Worm (Caenorhabditis elegans) whole organism, midembryonic: ENCODE measurements around the gene icap-1.
A peak's percentile ranks its signal among the peaks of the same experiment; 100 is the strongest.

Experiments used
- T22C8.4 ChIP-seq: fragments of 200-800 bp; sonication (Bioruptor generic); IDR thresholded peaks from 2 replicates; pipeline ENCODE4 v1.3.6; 2022; ENCODE audit warnings: missing genetic modification characterization, missing compliant biosample characterization
- cog-1 ChIP-seq: sonication (generic microtip); optimal IDR thresholded peaks from 2 replicates; lab custom pipeline; 2016; ENCODE audit warnings: missing genetic modification characterization, missing compliant biosample characterization
- flt-1 ChIP-seq: fragments of 200-800 bp; sonication (Bioruptor generic); IDR thresholded peaks from 2 replicates; pipeline ENCODE4 v1.3.6; 2022; ENCODE audit warnings: missing genetic modification characterization, missing compliant biosample characterization
- klf-2 ChIP-seq: fragments of 200-800 bp; sonication (Bioruptor generic); conservative IDR thresholded peaks from 2 replicates; pipeline ENCODE4 v1.3.6; 2022; ENCODE audit warnings: missing genetic modification reagents, missing genetic modification characterization, missing compliant biosample characterization
- med-1 ChIP-seq: sonication (generic microtip); optimal IDR thresholded peaks from 2 replicates; lab custom pipeline; 2017; ENCODE audit warnings: missing genetic modification characterization, mild to moderate bottlenecking, missing compliant biosample characterization, antibody characterized with exemption, missing genetic modification reagents; ENCODE audit not compliant: insufficient read depth
- ref-1 ChIP-seq: fragments of 200-800 bp; sonication (Bioruptor generic); conservative IDR thresholded peaks from 2 replicates; pipeline ENCODE4 v1.3.6; 2022; ENCODE audit warnings: missing genetic modification reagents, missing genetic modification characterization, missing compliant biosample characterization
- tab-1 ChIP-seq: fragments of 200-800 bp; sonication (Bioruptor generic); IDR thresholded peaks from 2 replicates; pipeline ENCODE4 v1.3.6; 2022; ENCODE audit warnings: missing genetic modification characterization, missing compliant biosample characterization
- ztf-23 ChIP-seq: fragments of 200-800 bp; sonication (Bioruptor generic); IDR thresholded peaks from 2 replicates; pipeline ENCODE4 v1.3.6; 2022; ENCODE audit warnings: missing genetic modification reagents, missing genetic modification characterization, missing compliant biosample characterization
- ztf-29 ChIP-seq: fragments of 200-800 bp; sonication (Bioruptor generic); IDR thresholded peaks from 2 replicates; pipeline ENCODE4 v1.3.6; 2022; ENCODE audit warnings: missing genetic modification reagents, missing genetic modification characterization, missing compliant biosample characterization

Gene icap-1

DNA sequence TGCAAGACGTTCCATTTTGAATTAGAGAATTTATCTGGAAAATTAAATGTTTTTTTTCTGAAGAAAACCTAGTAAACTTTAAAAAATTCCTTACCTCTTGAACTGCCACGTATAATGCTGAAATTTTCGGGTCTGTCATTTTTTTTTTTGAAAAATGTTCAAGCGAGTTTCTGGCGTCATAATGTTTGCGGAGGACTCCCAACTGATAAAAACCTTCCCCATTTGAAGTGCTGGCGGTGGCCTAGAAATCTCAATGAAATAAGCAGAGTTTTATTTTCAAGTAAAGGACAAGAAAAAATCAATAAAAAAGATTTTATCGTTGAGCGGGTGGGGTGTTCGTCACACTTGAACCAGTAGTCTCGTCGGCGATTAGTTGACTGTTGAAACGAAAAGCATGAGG is at the start of gene icap-1:
Gene icap-1 (minus strand): TSS at position 272 of the 400 bp plus-strand sequence.
- no peak for TF ChIP-seq tab-1
- TF ChIP-seq cog-1 (tag; lab: Kevin White, UChicago): no peak
- TF ChIP-seq ref-1: no peak
- TF ChIP-seq flt-1: no peak
- TF ChIP-seq T22C8.4 (GFP tag; lab: Robert Waterston, UW): no peak
- no peak for TF ChIP-seq ztf-29 (GFP tag; lab: Robert Waterston, UW)
- no peak for TF ChIP-seq ztf-23 (GFP tag; lab: Robert Waterston, UW)
- no peak for TF ChIP-seq med-1
- no peak for TF ChIP-seq klf-2 (GFP tag; lab: Robert Waterston, UW)

DNA sequence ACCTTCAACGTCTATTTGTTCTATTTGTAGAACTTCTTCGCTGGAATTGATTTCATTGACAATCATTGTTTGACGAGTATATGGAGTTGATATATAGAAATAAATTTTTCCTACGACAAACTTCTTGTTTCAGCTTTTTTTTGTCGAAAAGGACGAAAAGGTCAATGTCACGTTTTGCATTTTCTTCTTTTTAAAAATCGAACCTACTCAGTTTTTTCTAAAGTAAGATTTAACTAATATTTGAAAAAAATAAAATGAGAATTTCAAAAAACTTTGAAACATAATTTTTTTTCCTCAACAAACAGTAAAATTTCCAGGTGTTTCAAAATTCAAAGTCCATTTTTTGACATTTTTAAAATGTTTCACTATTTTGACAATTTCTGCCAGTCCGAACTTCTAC is 49.5 kb upstream of the icap-1 start, which contains the start of gene H08M01.1:
Gene H08M01.1 (minus strand): TSS at position 101 of the 400 bp plus-strand sequence.
- TF ChIP-seq tab-1 (no peak), ztf-23 (GFP tag; lab: Robert Waterston, UW) (no peak), klf-2 (GFP tag; lab: Robert Waterston, UW) (no peak), ztf-29 (GFP tag; lab: Robert Waterston, UW) (no peak), T22C8.4 (GFP tag; lab: Robert Waterston, UW) (no peak), med-1 (no peak), flt-1 (no peak), cog-1 (tag; lab: Kevin White, UChicago) (no peak), ref-1 (no peak)

DNA sequence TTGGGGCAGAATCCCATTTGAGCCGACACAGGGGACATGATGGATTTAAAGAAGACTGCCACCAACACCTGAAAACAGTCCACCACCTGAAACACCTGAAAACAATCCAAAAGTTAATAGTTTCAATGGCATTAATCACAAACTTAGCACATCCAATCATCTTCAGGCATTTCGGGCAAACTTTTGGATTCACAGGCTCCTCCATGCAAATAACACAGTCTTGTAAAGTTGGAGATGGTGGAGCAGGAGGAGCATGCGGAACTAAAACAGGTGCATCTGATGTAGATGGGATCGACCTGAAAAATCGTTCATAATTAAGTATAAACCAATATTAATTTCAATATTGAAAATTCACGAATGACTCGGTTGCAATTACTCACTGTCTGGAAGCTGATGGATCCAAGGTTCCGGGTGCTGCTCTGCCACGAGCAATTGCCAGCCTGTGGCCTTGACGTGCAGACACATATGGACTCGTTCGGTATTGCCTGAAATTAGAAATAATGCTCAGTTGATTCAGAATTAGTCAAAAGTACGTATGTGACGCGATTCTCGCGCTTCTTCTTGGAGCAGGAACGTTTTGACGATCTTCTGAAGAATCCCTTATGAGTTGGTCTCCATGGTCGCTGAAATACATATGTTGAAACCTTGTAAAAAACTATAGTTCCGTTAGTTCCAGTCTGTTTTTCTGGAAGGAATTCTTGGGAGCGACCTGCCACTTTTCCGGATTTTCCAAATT is 47.8 kb upstream of the icap-1 start:
- TF ChIP-seq ztf-29 (GFP tag; lab: Robert Waterston, UW) (no peak), cog-1 (tag; lab: Kevin White, UChicago) (no peak), ref-1 (no peak), ztf-23 (GFP tag; lab: Robert Waterston, UW) (no peak), flt-1 (no peak), klf-2 (GFP tag; lab: Robert Waterston, UW) (no peak), T22C8.4 (GFP tag; lab: Robert Waterston, UW) (no peak), med-1 (no peak), tab-1 (no peak)

DNA sequence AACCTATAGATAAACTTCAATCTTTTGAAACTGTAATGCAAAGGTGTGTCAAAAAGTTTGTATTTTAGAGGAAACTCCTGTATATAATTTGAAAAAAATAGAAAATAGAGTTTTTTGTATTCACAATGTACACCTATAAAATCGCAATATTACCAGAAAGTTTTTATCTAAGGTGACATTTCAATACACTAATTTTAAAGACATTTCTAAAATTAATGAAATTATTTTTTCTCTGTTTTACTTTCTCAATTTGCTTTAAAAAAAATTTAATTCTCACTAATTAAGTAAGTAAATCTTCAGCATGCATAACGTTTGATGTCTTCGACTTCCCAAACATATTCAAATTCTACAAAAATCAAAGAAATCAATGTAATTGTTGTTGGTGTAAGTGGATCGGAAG is 40.8 kb upstream of the icap-1 start, which contains the start of gene rga-5:
Gene rga-5 (plus strand): TSS at position 301 of the 400 bp plus-strand sequence.
- no peak for TF ChIP-seq flt-1
- no peak for TF ChIP-seq tab-1
- TF ChIP-seq ref-1: no peak
- TF ChIP-seq cog-1 (tag; lab: Kevin White, UChicago): no peak
- TF ChIP-seq klf-2 (GFP tag; lab: Robert Waterston, UW): no peak
- no peak for TF ChIP-seq med-1
- no peak for TF ChIP-seq ztf-23 (GFP tag; lab: Robert Waterston, UW)
- no peak for TF ChIP-seq T22C8.4 (GFP tag; lab: Robert Waterston, UW)
- TF ChIP-seq ztf-29 (GFP tag; lab: Robert Waterston, UW): no peak

DNA sequence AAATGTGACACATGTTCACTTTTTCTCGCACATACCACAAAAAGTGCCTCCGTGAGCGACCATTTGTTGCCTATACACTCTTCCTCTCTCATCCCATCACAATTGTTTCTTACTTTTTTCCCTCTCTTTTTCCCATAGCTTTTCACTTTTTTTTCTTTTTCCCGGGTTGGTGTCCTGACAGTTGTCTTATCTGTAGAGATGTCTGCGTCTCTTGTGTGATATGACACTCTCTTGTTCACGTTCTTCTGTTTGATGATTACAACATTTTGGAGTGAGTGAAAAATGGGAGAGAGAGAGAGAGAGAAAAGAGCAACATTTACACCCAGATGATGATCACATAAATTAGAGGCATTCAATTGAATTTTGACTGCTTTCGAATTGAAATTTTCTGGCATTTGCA is 39.6 kb upstream of the icap-1 start:
- TF ChIP-seq tab-1 (no peak), T22C8.4 (GFP tag; lab: Robert Waterston, UW) (no peak), ztf-23 (GFP tag; lab: Robert Waterston, UW) (no peak), med-1 (no peak), cog-1 (tag; lab: Kevin White, UChicago) (peak; percentile 19)

DNA sequence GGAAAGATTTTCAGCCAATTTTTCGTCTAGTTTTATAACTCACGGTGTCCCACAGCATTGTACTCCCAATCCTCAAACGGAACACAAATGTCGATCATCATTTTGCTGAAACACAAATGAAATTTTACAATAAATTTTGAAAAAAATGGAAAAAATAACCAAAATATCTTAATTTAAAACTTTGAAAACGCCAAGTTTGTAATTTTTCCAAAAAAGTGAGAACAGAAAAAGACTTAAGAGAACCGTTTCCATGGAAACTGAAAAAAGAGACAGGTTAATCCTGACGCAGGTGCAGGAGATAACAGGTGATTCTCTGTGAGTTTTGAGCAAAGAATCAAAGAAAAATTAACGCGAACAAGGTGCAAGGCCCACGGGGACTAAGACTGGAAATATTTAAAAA is 34.1 kb upstream of the icap-1 start, which contains the start of gene Y45F10D.15:
Gene Y45F10D.15 (minus strand): TSS at position 101 of the 400 bp plus-strand sequence.
- TF ChIP-seq ref-1 (no peak), klf-2 (GFP tag; lab: Robert Waterston, UW) (no peak), tab-1 (no peak), flt-1 (no peak), ztf-23 (GFP tag; lab: Robert Waterston, UW) (no peak), ztf-29 (GFP tag; lab: Robert Waterston, UW) (no peak), med-1 (no peak), T22C8.4 (GFP tag; lab: Robert Waterston, UW) (no peak), cog-1 (tag; lab: Kevin White, UChicago) (no peak)

DNA sequence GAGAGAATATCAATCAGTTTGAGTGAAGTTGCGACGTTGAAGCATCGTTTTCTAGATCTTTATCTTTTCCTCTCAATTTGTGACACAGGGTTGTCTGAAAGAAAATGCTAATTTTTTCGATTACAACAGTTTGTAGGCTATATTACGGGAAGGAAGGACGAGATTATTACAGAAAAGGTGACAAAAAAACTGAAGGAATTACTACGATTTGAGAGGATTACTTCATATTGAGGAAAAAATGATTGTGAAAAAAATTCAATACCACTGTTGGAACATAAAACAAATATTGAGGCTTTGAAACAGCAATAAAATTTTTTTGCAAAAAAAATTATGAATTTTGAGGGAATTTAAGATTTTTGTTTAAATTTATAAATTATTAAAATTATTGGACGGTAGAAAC is 21.0 kb upstream of the icap-1 start, which contains the start of gene Y45F10D.14:
Gene Y45F10D.14 (minus strand): TSS at position 101 of the 400 bp plus-strand sequence.
- TF ChIP-seq ref-1: no peak
- TF ChIP-seq ztf-23 (GFP tag; lab: Robert Waterston, UW): no peak
- no peak for TF ChIP-seq med-1
- no peak for TF ChIP-seq ztf-29 (GFP tag; lab: Robert Waterston, UW)
- TF ChIP-seq klf-2 (GFP tag; lab: Robert Waterston, UW): no peak
- no peak for TF ChIP-seq T22C8.4 (GFP tag; lab: Robert Waterston, UW)
- no peak for TF ChIP-seq flt-1
- TF ChIP-seq cog-1 (tag; lab: Kevin White, UChicago): no peak
- TF ChIP-seq tab-1: no peak

DNA sequence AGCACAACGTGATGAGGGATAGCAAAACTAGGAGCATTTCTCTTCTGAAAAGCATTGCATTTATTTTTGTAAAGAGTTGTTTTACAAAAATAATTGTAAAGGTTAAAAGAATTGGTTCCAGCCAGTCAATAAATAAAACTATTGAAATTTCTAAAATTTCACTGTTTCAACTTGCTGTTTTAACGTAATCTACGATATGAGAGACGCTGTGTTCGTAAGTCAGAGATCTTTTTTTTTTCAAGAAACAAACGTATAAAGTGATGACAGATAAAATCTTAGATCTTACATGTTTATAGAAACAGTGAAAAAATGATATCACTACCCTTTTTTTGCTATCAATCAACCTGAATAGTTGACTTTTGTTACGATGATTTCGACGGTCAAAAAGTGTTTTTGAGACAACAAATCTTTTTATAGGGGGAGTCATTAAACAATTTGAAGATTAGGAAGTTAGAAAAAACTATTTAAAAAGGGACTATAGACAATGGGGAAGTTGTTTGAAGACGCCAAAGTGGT is 11.2 kb upstream of the icap-1 start, which contains the start of gene Y45F10D.6:
Gene Y45F10D.6 (minus strand): TSS at position 51 of the 516 bp plus-strand sequence.
- TF ChIP-seq med-1 (no peak), T22C8.4 (GFP tag; lab: Robert Waterston, UW) (no peak), ztf-29 (GFP tag; lab: Robert Waterston, UW) (no peak), tab-1 (no peak), ref-1 (no peak), cog-1 (tag; lab: Kevin White, UChicago) (no peak), flt-1 (no peak), klf-2 (GFP tag; lab: Robert Waterston, UW) (no peak), ztf-23 (GFP tag; lab: Robert Waterston, UW) (no peak)

DNA sequence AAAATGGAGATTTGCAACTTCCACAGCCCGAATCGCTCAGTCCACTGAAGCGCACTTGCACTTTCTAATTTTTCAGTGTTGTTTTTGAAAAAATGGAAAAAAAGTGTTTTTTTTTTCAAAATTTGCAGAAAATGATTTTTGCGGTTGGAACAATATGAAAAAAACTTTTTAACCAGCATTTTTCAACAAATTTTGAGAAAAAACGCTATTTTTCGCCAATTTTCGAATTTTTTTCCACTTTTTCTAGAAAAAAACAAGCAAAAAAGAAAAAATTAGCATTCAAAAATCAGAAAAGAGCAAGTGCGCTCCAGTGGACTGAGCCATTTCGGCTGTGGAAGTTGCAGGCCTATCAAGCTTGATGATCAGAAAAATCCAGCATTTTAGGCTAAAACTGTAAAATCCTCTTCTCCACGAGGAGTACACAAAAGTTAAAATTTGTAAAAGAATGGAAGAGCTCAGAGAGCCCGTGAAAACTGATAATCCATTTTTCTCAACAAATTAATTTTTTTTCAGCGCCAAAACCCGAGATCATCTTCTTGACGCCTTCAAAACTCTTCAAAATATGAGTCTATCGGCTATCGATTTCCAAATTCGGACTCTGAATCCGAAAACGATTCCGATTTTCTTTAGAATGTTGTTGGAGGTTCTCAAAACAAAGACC is 8.6 kb upstream of the icap-1 start:
- TF ChIP-seq ztf-23 (GFP tag; lab: Robert Waterston, UW) (no peak), T22C8.4 (GFP tag; lab: Robert Waterston, UW) (no peak), ref-1 (no peak), flt-1 (no peak), klf-2 (GFP tag; lab: Robert Waterston, UW) (no peak), med-1 (no peak)
